Worm (Caenorhabditis elegans): Measurements from ENCODE around the gene fzy-1.

Gene fzy-1

DNA sequence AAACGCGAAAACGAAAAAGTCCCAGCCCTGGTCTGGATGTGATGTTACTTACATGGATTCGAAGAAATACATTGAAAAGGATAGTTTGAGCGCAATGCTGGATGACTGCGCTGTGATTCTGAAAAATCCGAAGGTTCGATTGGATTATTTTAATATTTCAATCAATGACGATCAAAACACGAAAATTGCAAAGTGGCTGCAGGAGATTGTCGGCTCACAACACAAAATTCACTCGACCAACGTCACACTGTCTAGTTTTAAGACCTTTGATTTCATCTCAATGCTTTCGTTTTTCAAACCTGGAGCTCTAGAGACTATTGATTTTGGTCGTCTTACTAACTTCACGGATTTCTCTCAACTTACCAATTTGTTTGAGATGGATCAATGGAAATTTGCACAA lies 50.9 kb downstream of the fzy-1 start, which contains the start of gene C17C3.5:
Gene C17C3.5 (plus strand): TSS at position 301 of the 400 bp plus-strand sequence.
- TF ChIP-seq atf-7 (tag; optimal IDR thresholded peaks at IDR 0.05), result no peak
- no peak for TF ChIP-seq let-607 (tag; optimal IDR thresholded peaks at IDR 0.05)
- TF ChIP-seq ets-4 (GFP tag; optimal IDR thresholded peaks at IDR 0.05), result no peak
- TF ChIP-seq nhr-90 (tag; optimal IDR thresholded peaks at IDR 0.05), result no peak
- no peak for TF ChIP-seq rec-8 (tag; optimal IDR thresholded peaks at IDR 0.05)
- TF ChIP-seq akir-1 (GFP tag; optimal IDR thresholded peaks at IDR 0.05), result no peak

Measured in whole organism, young adult.